Worm (Caenorhabditis elegans): Measurements from ENCODE around the gene K02E11.3.

DNA sequence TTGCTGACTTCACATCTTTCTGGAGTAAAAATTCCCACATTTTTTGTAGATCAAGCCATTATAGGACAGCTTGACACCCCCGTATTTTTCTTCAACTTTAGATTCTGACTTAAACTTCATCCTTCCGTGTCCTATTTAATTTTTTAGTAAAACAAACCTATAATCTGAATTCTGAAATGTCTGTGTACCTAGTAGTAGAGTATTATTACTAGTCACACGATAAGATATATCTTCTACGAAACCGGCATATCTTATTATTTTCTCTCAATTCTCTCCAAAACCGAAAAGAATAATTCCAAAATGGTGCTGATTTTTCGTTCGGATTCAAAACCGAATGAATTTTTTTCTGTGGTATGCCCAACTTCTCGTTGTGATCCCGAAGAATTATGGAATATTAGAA, 47.7 kb upstream of the K02E11.3 start, which contains the start of gene F14D7.9:
- TF ChIP-seq ceh-82 (tag; optimal IDR thresholded peaks at IDR 0.05) (no peak), fkh-10 (GFP tag; optimal IDR thresholded peaks at IDR 0.05) (no peak), alr-1 (tag; optimal IDR thresholded peaks at IDR 0.05; ENCODE audit: borderline replicate concordance) (no peak), sox-4 (tag; optimal IDR thresholded peaks at IDR 0.05) (no peak)
